Fruit fly (Drosophila melanogaster) whole organism, wandering third instar larva: ENCODE data around the gene topi.

Source experiments
- Hnf4 ChIP-seq: fragments of 200-800 bp; sonication (Bioruptor generic); optimal IDR thresholded peaks from 2 replicates; lab custom pipeline; 2016; ENCODE audit warnings: missing biosample characterization, mild to moderate bottlenecking, missing genetic modification characterization
- N ChIP-seq: fragments of >200 bp; optimal IDR thresholded peaks from 2 replicates; lab custom pipeline; 2018; ENCODE audit warnings: missing biosample characterization, missing external identifiers, missing genetic modification characterization
- OdsH ChIP-seq: fragments of 200-800 bp; sonication (Bioruptor generic); optimal IDR thresholded peaks from 2 replicates; lab custom pipeline; 2016; ENCODE audit warnings: missing biosample characterization, mild to moderate bottlenecking, missing genetic modification characterization

DNA sequence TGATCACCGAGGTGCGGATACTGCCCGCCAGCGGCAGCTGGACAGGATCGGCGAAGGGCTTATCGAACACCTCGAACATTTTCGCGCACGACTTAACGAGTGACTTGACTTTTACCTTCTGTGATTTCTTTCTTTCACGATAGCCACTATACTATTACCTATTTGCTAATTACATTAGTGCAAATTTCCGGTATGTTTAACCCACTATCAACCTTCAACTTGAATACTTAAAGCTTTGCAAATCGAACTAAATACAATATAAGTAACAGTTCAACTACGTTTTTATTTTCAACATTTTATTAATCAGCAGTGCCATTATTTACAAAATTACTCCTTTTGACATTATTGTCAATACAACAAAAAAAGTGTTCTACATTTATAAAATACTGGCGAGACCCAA lies 42.0 kb downstream of the topi start, which contains the start of gene CG16904:
- no peak for TF ChIP-seq N (GFP tag; lab: Kevin White, UChicago)
- TF ChIP-seq Hnf4 = no peak
- no peak for TF ChIP-seq OdsH (GFP tag; lab: Kevin White, UChicago)
